Worm (Caenorhabditis elegans): ENCODE results near the gene srpa-68.

Gene srpa-68

DNA sequence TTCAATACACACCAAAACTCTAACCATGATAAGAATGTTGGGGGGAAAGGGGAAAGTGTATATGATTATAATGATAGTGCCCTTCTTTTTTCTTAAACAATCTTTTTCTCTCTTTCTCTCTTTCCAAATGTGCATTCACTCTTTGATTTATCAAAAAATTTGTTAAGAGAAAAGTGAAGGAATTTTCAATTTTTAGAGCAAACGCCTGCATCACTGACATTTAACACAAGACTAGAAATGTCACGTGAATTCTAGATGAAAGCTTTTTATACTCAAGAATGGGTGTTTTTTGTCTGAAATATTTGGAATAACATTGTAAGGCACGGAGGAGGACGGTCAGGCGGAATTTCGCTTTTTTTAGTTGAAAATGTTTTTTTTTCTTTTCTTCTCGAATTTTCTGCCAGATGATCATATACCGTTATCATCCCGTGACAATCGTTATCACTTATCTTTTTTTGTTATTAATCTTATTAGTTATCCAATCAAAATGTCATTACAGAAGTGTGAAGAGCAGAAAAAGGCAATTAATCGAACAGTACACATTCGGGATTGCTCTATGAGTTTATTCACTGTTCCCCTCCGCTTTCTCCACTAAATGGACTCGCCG is 10.6 kb upstream of the srpa-68 start, which contains the start of the genes frm-7 and F55C5.17 (continued):
- peak; percentile 58 for TF ChIP-seq nhr-80 (tag; optimal IDR thresholded peaks at IDR 0.05)

- peak; percentile 12 for TF ChIP-seq somi-1 (GFP tag; optimal IDR thresholded peaks at IDR 0.05)
- 0 out of 2 replicates have a peak, but pooled peaks have one; percentile 20 for TF ChIP-seq pbrm-1 (GFP tag; IDR thresholded peaks at IDR 0.05)
- no peak for TF ChIP-seq cebp-2 (GFP tag; IDR thresholded peaks at IDR 0.05)
- TF ChIP-seq atf-7 (tag; optimal IDR thresholded peaks at IDR 0.05): no peak
- no peak for TF ChIP-seq ccch-3 (GFP tag; optimal IDR thresholded peaks at IDR 0.05)
Measured at ce11 chrV:12300780-12301460, 9.5 kb upstream of the srpa-68 start.

- TF ChIP-seq attf-5 (GFP tag; optimal IDR thresholded peaks at IDR 0.05) (peak; percentile 48), attf-6 (GFP tag; IDR thresholded peaks at IDR 0.05) (no peak), sea-2 (GFP tag; IDR thresholded peaks at IDR 0.05) (no peak), ceh-79 (tag; optimal IDR thresholded peaks at IDR 0.05) (no peak), rpc-1 (optimal IDR thresholded peaks at IDR 0.05) (no peak), rpc-1 (tag; optimal IDR thresholded peaks at IDR 0.05) (no peak), snpc-3.4 (tag; optimal IDR thresholded peaks at IDR 0.05) (no peak), cebp-1 (GFP tag; IDR thresholded peaks at IDR 0.05) (no peak), cebp-1 (tag; optimal IDR thresholded peaks at IDR 0.05) (peak; percentile 56), ceh-58 (GFP tag; IDR thresholded peaks at IDR 0.05) (no peak), snpc-1.3 (tag; optimal IDR thresholded peaks at IDR 0.05; ENCODE audit: insufficient read depth) (no peak), F39B2.1 (GFP tag; IDR thresholded peaks at IDR 0.05) (no peak), ztf-28 (GFP tag; IDR thresholded peaks at IDR 0.05) (no peak), K12H6.12 (tag; optimal IDR thresholded peaks at IDR 0.05) (no peak), egl-18 (GFP tag; IDR thresholded peaks at IDR 0.05) (no peak), ztf-18 (tag; optimal IDR thresholded peaks at IDR 0.05) (peak; percentile 9), bed-2 (GFP tag; IDR thresholded peaks at IDR 0.05) (no peak), bed-1 (GFP tag; IDR thresholded peaks at IDR 0.05) (no peak), ceh-27 (GFP tag; optimal IDR thresholded peaks at IDR 0.05) (peak; percentile 34), unc-130 (GFP tag; optimal IDR thresholded peaks at IDR 0.05) (no peak), nhr-80 (tag; optimal IDR thresholded peaks at IDR 0.05) (peak; percentile 59), repo-1 (tag; optimal IDR thresholded peaks at IDR 0.05) (peak; percentile 15), Y95B8A.8 (GFP tag; IDR thresholded peaks at IDR 0.05) (no peak), F10E7.11 (tag; optimal IDR thresholded peaks at IDR 0.05) (no peak), B0261.1 (tag; optimal IDR thresholded peaks at IDR 0.05) (no peak), hmg-20 (GFP tag; IDR thresholded peaks at IDR 0.05) (no peak), mcd-1 (GFP tag; IDR thresholded peaks at IDR 0.05) (no peak), unc-62 (GFP tag; optimal IDR thresholded peaks at IDR 0.05) (peak; percentile 46), Y56A3A.18 (GFP tag; IDR thresholded peaks at IDR 0.05) (0 out of 2 replicates have a peak, but pooled peaks have one; percentile 64), F57A8.1 (GFP tag; optimal IDR thresholded peaks at IDR 0.05) (no peak), hsf-1 (GFP tag; IDR thresholded peaks at IDR 0.05) (no peak), ceh-40 (GFP tag; IDR thresholded peaks at IDR 0.05) (no peak), tbp1 (GFP tag; optimal IDR thresholded peaks at IDR 0.05) (peak; percentile 20), somi-1 (GFP tag; optimal IDR thresholded peaks at IDR 0.05) (peak; percentile 50), B0035.1 (tag; optimal IDR thresholded peaks at IDR 0.05) (no peak), B0019.2 (GFP tag; conservative IDR thresholded peaks at IDR 0.05) (no peak), let-607 (tag; optimal IDR thresholded peaks at IDR 0.05) (peak in 1 of 2 experiments; percentile 14), ztf-26 (tag; optimal IDR thresholded peaks at IDR 0.05) (no peak), athp-1 (tag; optimal IDR thresholded peaks at IDR 0.05) (no peak), ZK185.1 (tag; optimal IDR thresholded peaks at IDR 0.05; ENCODE audit: poor library complexity, severe bottlenecking) (peak; percentile 43)
Measured at ce11 chrV:12300166-12300565, 8.7 kb upstream of the srpa-68 start.

Data from whole organism, young adult.